Worm (Caenorhabditis elegans) whole organism, young adult: ENCODE data around the gene pals-21.
A peak's percentile ranks its signal among the peaks of the same experiment; 100 is the strongest.
"Not testable (repeated sequence)": the region's sequence is repeated elsewhere in the genome, so short reads cannot be mapped to it uniquely, and the experiment has no call there.

Experiments
- B0019.2 ChIP-seq: fragments of 200-800 bp; sonication (Bioruptor generic); conservative IDR thresholded peaks from 2 replicates; pipeline ENCODE4 v1.3.6; 2022; ENCODE audit warnings: missing genetic modification reagents, missing genetic modification characterization, missing compliant biosample characterization
- B0336.3 ChIP-seq: fragments of 200-800 bp; sonication (Bioruptor generic); IDR thresholded peaks from 2 replicates; pipeline ENCODE4 v1.3.6; 2022; ENCODE audit warnings: missing genetic modification characterization, missing compliant biosample characterization
- F10E7.11 ChIP-seq: sonication (generic microtip); optimal IDR thresholded peaks from 2 replicates; lab custom pipeline; 2017; ENCODE audit warnings: mild to moderate bottlenecking, missing genetic modification characterization, moderate library complexity, missing compliant biosample characterization
- F23B12.7 ChIP-seq: sonication (generic microtip); optimal IDR thresholded peaks from 2 replicates; lab custom pipeline; 2017; ENCODE audit warnings: missing genetic modification characterization, mild to moderate bottlenecking, missing compliant biosample characterization, antibody characterized with exemption, moderate library complexity; ENCODE audit not compliant: insufficient read depth
- F55B11.4 ChIP-seq: sonication (generic microtip); optimal IDR thresholded peaks from 2 replicates; lab custom pipeline; 2016; ENCODE audit warnings: missing compliant biosample characterization, missing genetic modification characterization, borderline replicate concordance; ENCODE audit not compliant: insufficient read depth
- F57A8.1 ChIP-seq: fragments of 200-800 bp; sonication (Bioruptor generic); optimal IDR thresholded peaks from 2 replicates; lab custom pipeline; 2018; ENCODE audit warnings: mild to moderate bottlenecking, missing genetic modification characterization, moderate library complexity, missing compliant biosample characterization
- K11D2.4 ChIP-seq: fragments of 200-800 bp; sonication (Bioruptor generic); IDR thresholded peaks from 2 replicates; pipeline ENCODE4 v1.3.6; 2022; ENCODE audit warnings: missing genetic modification reagents, missing genetic modification characterization, missing compliant biosample characterization
- T26A5.8 ChIP-seq: sonication (generic microtip); optimal IDR thresholded peaks from 2 replicates; lab custom pipeline; 2016; ENCODE audit warnings: missing genetic modification characterization, missing compliant biosample characterization
- Y95B8A.8 ChIP-seq: fragments of 200-800 bp; sonication (Bioruptor generic); IDR thresholded peaks from 2 replicates; pipeline ENCODE4 v1.3.6; 2022; ENCODE audit warnings: missing genetic modification reagents, missing genetic modification characterization, missing compliant biosample characterization
- ZK185.1 ChIP-seq: sonication (generic microtip); optimal IDR thresholded peaks from 2 replicates; lab custom pipeline; 2016; ENCODE audit warnings: mild to moderate bottlenecking, missing genetic modification characterization, missing compliant biosample characterization; ENCODE audit not compliant: poor library complexity, severe bottlenecking
- aptf-3 ChIP-seq: fragments of 200-800 bp; sonication (Bioruptor generic); IDR thresholded peaks from 2 replicates; pipeline ENCODE4 v1.3.6; 2022; ENCODE audit warnings: missing genetic modification characterization, missing compliant biosample characterization
- attf-3 ChIP-seq: fragments of 200-800 bp; sonication (Bioruptor generic); conservative IDR thresholded peaks from 2 replicates; pipeline ENCODE4 v1.3.6; 2022; ENCODE audit warnings: missing genetic modification reagents, missing genetic modification characterization, missing compliant biosample characterization
- cebp-1 ChIP-seq, 2 experiments: fragments of 200-800 bp in 1 of 2; sonication (Bioruptor generic) in 1 of 2; sonication (generic microtip) in 1 of 2; IDR thresholded peaks in 1 of 2; optimal IDR thresholded peaks in 1 of 2; 2 replicates each; pipeline versions ENCODE4 v1.3.6 to Lab custom; 2017 to 2022; ENCODE audit warnings: missing compliant biosample characterization in 2 of 2, missing genetic modification characterization in 2 of 2, mild to moderate bottlenecking in 1 of 2, missing genetic modification reagents in 1 of 2, moderate library complexity in 1 of 2
- ceh-58 ChIP-seq: fragments of 200-800 bp; sonication (Bioruptor generic); IDR thresholded peaks from 2 replicates; pipeline ENCODE4 v1.3.6; 2022; ENCODE audit warnings: missing genetic modification characterization, missing compliant biosample characterization
- die-1 ChIP-seq: sonication (generic microtip); optimal IDR thresholded peaks from 2 replicates; lab custom pipeline; 2016; ENCODE audit warnings: missing genotype, mild to moderate bottlenecking, missing genetic modification characterization, missing compliant biosample characterization
- dox-1 ChIP-seq: fragments of 200-800 bp; sonication (Bioruptor generic); IDR thresholded peaks from 2 replicates; pipeline ENCODE4 v1.3.6; 2022; ENCODE audit warnings: missing genetic modification reagents, missing genetic modification characterization, missing compliant biosample characterization
- dpff-1 ChIP-seq: sonication (generic microtip); optimal IDR thresholded peaks from 2 replicates; lab custom pipeline; 2017; ENCODE audit warnings: mild to moderate bottlenecking, missing genetic modification characterization, missing compliant biosample characterization
- egrh-3 ChIP-seq: fragments of 200-800 bp; sonication (Bioruptor generic); IDR thresholded peaks from 2 replicates; pipeline ENCODE4 v1.3.6; 2022; ENCODE audit warnings: missing genetic modification reagents, missing genetic modification characterization, missing compliant biosample characterization
- ekl-4 ChIP-seq: fragments of 200-800 bp; sonication (Bioruptor generic); IDR thresholded peaks from 2 replicates; pipeline ENCODE4 v1.3.6; 2022; ENCODE audit warnings: missing genetic modification reagents, missing genetic modification characterization, missing compliant biosample characterization
- him-1 ChIP-seq: sonication (generic microtip); optimal IDR thresholded peaks from 2 replicates; lab custom pipeline; 2016; ENCODE audit warnings: missing genotype, missing genetic modification reagents, missing genetic modification characterization, missing compliant biosample characterization
- hlh-26 ChIP-seq: fragments of 200-800 bp; sonication (Bioruptor generic); conservative IDR thresholded peaks from 2 replicates; pipeline ENCODE4 v1.3.6; 2022; ENCODE audit warnings: missing genetic modification reagents, missing genetic modification characterization, missing compliant biosample characterization
- hsf-1 ChIP-seq: fragments of 200-800 bp; sonication (Bioruptor generic); IDR thresholded peaks from 2 replicates; pipeline ENCODE4 v1.3.6; 2022; ENCODE audit warnings: missing genetic modification reagents, missing genetic modification characterization, missing compliant biosample characterization
- let-526 ChIP-seq: fragments of 200-800 bp; sonication (Bioruptor generic); IDR thresholded peaks from 2 replicates; pipeline ENCODE4 v1.3.6; 2022; ENCODE audit warnings: missing genetic modification reagents, missing genetic modification characterization, missing compliant biosample characterization
- lin-54 ChIP-seq: fragments of 200-800 bp; sonication (Bioruptor generic); optimal IDR thresholded peaks from 2 replicates; lab custom pipeline; 2018; ENCODE audit warnings: mild to moderate bottlenecking, missing genetic modification characterization, missing compliant biosample characterization
- mes-4 ChIP-seq: sonication (generic microtip); optimal IDR thresholded peaks from 2 replicates; lab custom pipeline; 2016; ENCODE audit warnings: missing genotype, missing genetic modification characterization, missing compliant biosample characterization
- nfyb-1 ChIP-seq: fragments of 200-800 bp; sonication (Bioruptor generic); IDR thresholded peaks from 2 replicates; pipeline ENCODE4 v1.3.6; 2022; ENCODE audit warnings: missing genetic modification reagents, missing genetic modification characterization, missing compliant biosample characterization
- nhr-179 ChIP-seq: sonication (generic microtip); optimal IDR thresholded peaks from 2 replicates; lab custom pipeline; 2016; ENCODE audit warnings: mild to moderate bottlenecking, missing genetic modification characterization, missing compliant biosample characterization
- nhr-80 ChIP-seq: sonication (generic microtip); optimal IDR thresholded peaks from 2 replicates; lab custom pipeline; 2016; ENCODE audit warnings: missing genetic modification characterization, missing compliant biosample characterization
- rcor-1 ChIP-seq: fragments of 200-800 bp; sonication (Bioruptor generic); IDR thresholded peaks from 2 replicates; pipeline ENCODE4 v1.3.6; 2022; ENCODE audit warnings: missing genetic modification reagents, missing genetic modification characterization, missing compliant biosample characterization
- sptf-2 ChIP-seq: fragments of 200-800 bp; sonication (Bioruptor generic); optimal IDR thresholded peaks from 2 replicates; lab custom pipeline; 2018; ENCODE audit warnings: mild to moderate bottlenecking, missing genetic modification characterization, missing compliant biosample characterization
- tbx-9 ChIP-seq: sonication (generic microtip); optimal IDR thresholded peaks from 2 replicates; lab custom pipeline; 2016; ENCODE audit warnings: borderline replicate concordance, missing genetic modification characterization, inconsistent platforms, missing compliant biosample characterization
- unc-62 ChIP-seq: fragments of 150-350 bp; optimal IDR thresholded peaks from 2 replicates; lab custom pipeline; 2014; ENCODE audit warnings: missing biosample characterization, missing genetic modification reagents, missing genetic modification characterization
- xnd-1 ChIP-seq: sonication (generic microtip); optimal IDR thresholded peaks from 2 replicates; lab custom pipeline; 2016; ENCODE audit warnings: missing genotype, missing genetic modification reagents, missing genetic modification characterization, missing compliant biosample characterization
- zfh-2 ChIP-seq: fragments of 200-800 bp; sonication (Bioruptor generic); conservative IDR thresholded peaks from 2 replicates; pipeline ENCODE4 v1.3.6; 2022; ENCODE audit warnings: missing genetic modification reagents, missing genetic modification characterization, missing compliant biosample characterization
- ztf-25 ChIP-seq: fragments of 200-800 bp; sonication (Bioruptor generic); IDR thresholded peaks from 2 replicates; pipeline ENCODE4 v1.3.6; 2022; ENCODE audit warnings: missing genetic modification reagents, missing genetic modification characterization, missing compliant biosample characterization
- ztf-26 ChIP-seq: sonication (generic microtip); optimal IDR thresholded peaks from 2 replicates; lab custom pipeline; 2017; ENCODE audit warnings: missing genetic modification characterization, missing compliant biosample characterization
- ztf-6 ChIP-seq: fragments of 200-800 bp; sonication (Bioruptor generic); IDR thresholded peaks from 2 replicates; pipeline ENCODE4 v1.3.6; 2022; ENCODE audit warnings: missing genetic modification reagents, missing genetic modification characterization, missing compliant biosample characterization

Gene pals-21

ce11 chrIII:1384092-1384491 is 3.7 kb upstream of the pals-21 start, which contains the start of the genes fbxa-138 and Y82E9BR.5:
Gene fbxa-138 (minus strand): TSS chrIII:1384252.
Gene Y82E9BR.5 (plus strand): TSS chrIII:1384370.
- TF ChIP-seq mes-4, result no peak
- TF ChIP-seq nhr-80, result peak; percentile 72

ce11 chrIII:1383483-1383882 is 3.0 kb upstream of the pals-21 start:
- TF ChIP-seq ztf-25 (no peak), ztf-6 (no peak), die-1 (tag; lab: Kevin White, UChicago) (no peak), F10E7.11 (no peak), hlh-26 (GFP tag; lab: Robert Waterston, UW) (no peak), him-1 (no peak), rcor-1 (no peak), xnd-1 (tag; lab: Kevin White, UChicago) (no peak), ztf-26 (tag; lab: Kevin White, UChicago) (no peak), K11D2.4 (no peak), sptf-2 (GFP tag; lab: Kevin White, UChicago) (no peak), F23B12.7 (no peak), tbx-9 (no peak), cebp-1 (GFP tag; IDR thresholded peaks at IDR 0.05; lab: Robert Waterston, UW) (no peak), cebp-1 (tag; optimal IDR thresholded peaks at IDR 0.05; lab: Kevin White, UChicago) (no peak), B0336.3 (no peak)
- TF ChIP-seq, all 124 proteins: peak for 0

ce11 chrIII:1377903-1378302 is 2.5 kb downstream of the pals-21 start, which contains the start of gene pals-40:
Gene pals-40 (minus strand): TSS chrIII:1378003.
- not testable (repeated sequence) for TF ChIP-seq unc-62 (GFP tag; lab: Kevin White, UChicago); egrh-3 (GFP tag; lab: Robert Waterston, UW); F57A8.1
- TF ChIP-seq, all 124 proteins: peak for 0; not testable (repeated sequence) for 124

ce11 chrIII:1375491-1375890 is 4.9 kb downstream of the pals-21 start, which contains the start of gene Y82E9BR.10:
Gene Y82E9BR.10 (minus strand): TSS chrIII:1375591.
- TF ChIP-seq cebp-1 (GFP tag; IDR thresholded peaks at IDR 0.05; lab: Robert Waterston, UW); cebp-1 (tag; optimal IDR thresholded peaks at IDR 0.05; lab: Kevin White, UChicago); sptf-2 (GFP tag; lab: Kevin White, UChicago); let-526 (GFP tag; lab: Robert Waterston, UW): not testable (repeated sequence)

- peak; percentile 67 for TF ChIP-seq zfh-2
- TF ChIP-seq attf-3 (GFP tag; lab: Robert Waterston, UW), result no peak
- TF ChIP-seq T26A5.8 (tag; lab: Kevin White, UChicago), result no peak
- no peak for TF ChIP-seq hsf-1 (GFP tag; lab: Robert Waterston, UW)
- no peak for TF ChIP-seq Y95B8A.8 (GFP tag; lab: Robert Waterston, UW)
- TF ChIP-seq, all 124 proteins: peak for 1
These were observed 6.1 kb downstream of the pals-21 start, which contains the start of gene Y82E9BR.20 for ce11 chrIII:1374355-1374807. Gene Y82E9BR.20 (plus strand): TSS chrIII:1374405.

- TF ChIP-seq mes-4 (no peak), dox-1 (no peak), nfyb-1 (GFP tag; lab: Robert Waterston, UW) (no peak)
- TF ChIP-seq, all 124 proteins: peak for 0
These were observed 7.9 kb downstream of the pals-21 start for ce11 chrIII:1372563-1372962.

ce11 chrIII:1359669-1360068 is 20.8 kb downstream of the pals-21 start, which contains the start of gene Y82E9BR.9:
Gene Y82E9BR.9 (minus strand): TSS chrIII:1359769.
- TF ChIP-seq ZK185.1 (tag; lab: Kevin White, UChicago) (no peak), rcor-1 (no peak), ztf-6 (no peak), lin-54 (GFP tag; lab: Kevin White, UChicago) (no peak), tbx-9 (no peak), dpff-1 (no peak), aptf-3 (no peak), nhr-179 (tag; lab: Kevin White, UChicago) (no peak), B0019.2 (GFP tag; lab: Robert Waterston, UW) (no peak), ceh-58 (no peak), F55B11.4 (tag; lab: Kevin White, UChicago) (no peak), ekl-4 (GFP tag; lab: Robert Waterston, UW) (no peak)
- TF ChIP-seq, all 124 proteins: peak for 0
